Worm (Caenorhabditis elegans) whole organism, L1 larva: ENCODE measurements around the gene spc-1.

Experiments
- C04F5.9 ChIP-seq: sonication (generic microtip); optimal IDR thresholded peaks from 2 replicates; lab custom pipeline; 2016; ENCODE audit warnings: missing genetic modification characterization, missing compliant biosample characterization
- alr-1 ChIP-seq: fragments of 200-800 bp; sonication (Bioruptor generic); optimal IDR thresholded peaks from 2 replicates; lab custom pipeline; 2018; ENCODE audit warnings: borderline replicate concordance, mild to moderate bottlenecking, missing genetic modification characterization, missing compliant biosample characterization
- blmp-1 ChIP-seq: fragments of 150-350 bp; optimal IDR thresholded peaks from 2 replicates; lab custom pipeline; 2014; ENCODE audit warnings: missing biosample characterization, missing genetic modification characterization
- ceh-8 ChIP-seq: fragments of 200-800 bp; sonication (Bioruptor generic); optimal IDR thresholded peaks from 2 replicates; lab custom pipeline; 2018; ENCODE audit warnings: mild to moderate bottlenecking, missing genetic modification characterization, moderate library complexity, missing compliant biosample characterization
- dpl-1 ChIP-seq, 3 experiments: fragments of 150-350 bp in 2 of 3; sonication (generic microtip) in 1 of 3; optimal IDR thresholded peaks; 2 replicates each; lab custom pipeline; 2014 to 2017; ENCODE audit warnings: missing biosample characterization in 3 of 3, missing genetic modification characterization in 3 of 3, missing genetic modification reagents in 3 of 3
- efl-1 ChIP-seq, 4 experiments: fragments of 150-350 bp; optimal IDR thresholded peaks in 3 of 4; peaks in 1 of 4; 1 replicate in 1 of 4; 2 replicates in 3 of 4; lab custom pipeline; 2014; ENCODE audit warnings: missing biosample characterization in 2 of 4, missing genetic modification characterization in 2 of 4, missing genetic modification reagents in 2 of 4
- ets-5 ChIP-seq: fragments of 200-800 bp; sonication (Bioruptor generic); IDR thresholded peaks from 2 replicates; pipeline ENCODE4 v1.3.6; 2022; ENCODE audit warnings: missing genetic modification characterization, missing compliant biosample characterization
- fkh-10 ChIP-seq: sonication (generic microtip); optimal IDR thresholded peaks from 2 replicates; lab custom pipeline; 2017; ENCODE audit warnings: missing biosample characterization, missing genetic modification reagents, missing genetic modification characterization
- fkh-4 ChIP-seq: sonication (generic microtip); optimal IDR thresholded peaks from 2 replicates; lab custom pipeline; 2016; ENCODE audit warnings: missing compliant biosample characterization, missing genetic modification characterization, borderline replicate concordance
- fos-1 ChIP-seq: fragments of 150-350 bp; optimal IDR thresholded peaks from 2 replicates; lab custom pipeline; 2014; ENCODE audit warnings: missing biosample characterization, missing genetic modification characterization
- hlh-4 ChIP-seq: sonication (generic microtip); optimal IDR thresholded peaks from 2 replicates; lab custom pipeline; 2016; ENCODE audit warnings: mild to moderate bottlenecking, missing genetic modification characterization, missing compliant biosample characterization
- irx-1 ChIP-seq: sonication (generic microtip); optimal IDR thresholded peaks from 2 replicates; lab custom pipeline; 2016; ENCODE audit warnings: missing genetic modification characterization, missing compliant biosample characterization
- isw-1 ChIP-seq: fragments of 200-800 bp; sonication (Bioruptor generic); IDR thresholded peaks from 2 replicates; pipeline ENCODE4 v1.3.6; 2022; ENCODE audit warnings: missing genetic modification characterization, missing compliant biosample characterization
- lin-15B ChIP-seq: fragments of 150-350 bp; sonication (generic microtip); optimal IDR thresholded peaks from 3 replicates; lab custom pipeline; 2014; ENCODE audit warnings: missing biosample characterization, missing genetic modification characterization
- lin-39 ChIP-seq: fragments of 150-350 bp; optimal IDR thresholded peaks from 2 replicates; lab custom pipeline; 2014; ENCODE audit warnings: missing biosample characterization, missing genetic modification reagents, missing genetic modification characterization
- mab-9 ChIP-seq: fragments of 200-800 bp; sonication (Bioruptor generic); IDR thresholded peaks from 2 replicates; pipeline ENCODE4 v1.3.6; 2022; ENCODE audit warnings: missing genetic modification reagents, missing genetic modification characterization, missing compliant biosample characterization
- mdl-1 ChIP-seq, 2 experiments: fragments of 150-350 bp; optimal IDR thresholded peaks; 2 replicates each; lab custom pipeline; 2014 to 2017; ENCODE audit warnings: missing biosample characterization in 2 of 2, missing genetic modification characterization in 2 of 2, inconsistent platforms in 1 of 2
- mef-2 ChIP-seq: fragments of 150-350 bp; optimal IDR thresholded peaks from 2 replicates; lab custom pipeline; 2014; ENCODE audit warnings: missing biosample characterization, missing genetic modification characterization
- nhr-19 ChIP-seq: fragments of 200-800 bp; sonication (Bioruptor generic); conservative IDR thresholded peaks from 2 replicates; pipeline ENCODE4 v1.3.6; 2022; ENCODE audit warnings: missing genetic modification characterization, missing compliant biosample characterization
- nhr-20 ChIP-seq: sonication (generic microtip); optimal IDR thresholded peaks from 2 replicates; lab custom pipeline; 2016; ENCODE audit warnings: mild to moderate bottlenecking, missing genetic modification characterization, missing compliant biosample characterization
- nhr-237 ChIP-seq: fragments of 150-350 bp; optimal IDR thresholded peaks from 2 replicates; lab custom pipeline; 2014; ENCODE audit warnings: missing biosample characterization, missing genetic modification characterization
- nhr-47 ChIP-seq: sonication (generic microtip); optimal IDR thresholded peaks from 2 replicates; lab custom pipeline; 2016; ENCODE audit warnings: mild to moderate bottlenecking, missing genetic modification characterization, moderate library complexity, missing compliant biosample characterization
- nhr-71 ChIP-seq: sonication (generic microtip); optimal IDR thresholded peaks from 2 replicates; lab custom pipeline; 2016; ENCODE audit warnings: mild to moderate bottlenecking, missing genetic modification characterization, moderate library complexity, missing compliant biosample characterization
- nhr-76 ChIP-seq: sonication (generic microtip); optimal IDR thresholded peaks from 2 replicates; lab custom pipeline; 2017; ENCODE audit warnings: missing biosample characterization, missing genetic modification characterization
- nhr-85 ChIP-seq: sonication (generic microtip); peaks from one replicate; lab custom pipeline; 2016; ENCODE audit warnings: missing genetic modification characterization, inconsistent platforms, missing compliant biosample characterization
- nhr-90 ChIP-seq: sonication (generic microtip); optimal IDR thresholded peaks from 2 replicates; lab custom pipeline; 2016; ENCODE audit warnings: mild to moderate bottlenecking, missing genetic modification characterization, missing compliant biosample characterization; ENCODE audit not compliant: poor library complexity
- pqm-1 ChIP-seq: sonication (generic microtip); optimal IDR thresholded peaks from 3 replicates; lab custom pipeline; 2017; ENCODE audit warnings: missing biosample characterization, missing genetic modification characterization
- rnt-1 ChIP-seq: sonication (generic microtip); optimal IDR thresholded peaks from 2 replicates; lab custom pipeline; 2016; ENCODE audit warnings: mild to moderate bottlenecking, missing genetic modification characterization, moderate library complexity, missing compliant biosample characterization
- skn-1 ChIP-seq: fragments of 150-350 bp; optimal IDR thresholded peaks from 2 replicates; lab custom pipeline; 2014; ENCODE audit warnings: missing biosample characterization, missing genetic modification characterization
- snpc-4 ChIP-seq: fragments of 150-350 bp; optimal IDR thresholded peaks from 2 replicates; lab custom pipeline; 2014; ENCODE audit warnings: missing biosample characterization, missing genetic modification characterization
- snu-23 ChIP-seq: sonication (generic microtip); optimal IDR thresholded peaks from 2 replicates; lab custom pipeline; 2016; ENCODE audit warnings: missing genetic modification characterization, missing compliant biosample characterization
- sptf-1 ChIP-seq: fragments of 150-350 bp; optimal IDR thresholded peaks from 2 replicates; lab custom pipeline; 2014; ENCODE audit warnings: missing biosample characterization, missing genetic modification characterization
- swsn-7 ChIP-seq: sonication (generic microtip); optimal IDR thresholded peaks from 2 replicates; lab custom pipeline; 2016; ENCODE audit warnings: missing genetic modification characterization, missing compliant biosample characterization
- tbx-2 ChIP-seq: sonication (generic microtip); optimal IDR thresholded peaks from 2 replicates; lab custom pipeline; 2016; ENCODE audit warnings: missing genetic modification characterization, missing compliant biosample characterization
- tlp-1 ChIP-seq: fragments of 150-350 bp; optimal IDR thresholded peaks from 2 replicates; lab custom pipeline; 2014; ENCODE audit warnings: missing biosample characterization, missing genetic modification characterization
- zip-4 ChIP-seq: fragments of 200-800 bp; sonication (Bioruptor generic); optimal IDR thresholded peaks from 2 replicates; lab custom pipeline; 2018; ENCODE audit warnings: mild to moderate bottlenecking, missing genetic modification characterization, moderate library complexity, missing compliant biosample characterization
- ztf-11 ChIP-seq, 2 experiments: sonication (generic microtip); optimal IDR thresholded peaks; 2 replicates each; lab custom pipeline; 2016 to 2017; ENCODE audit warnings: missing genetic modification characterization in 2 of 2, missing biosample characterization in 1 of 2, missing compliant biosample characterization in 1 of 2

spc-1 gene

ce11 chrX:3089894-3090414, 36.9 kb downstream of the spc-1 start (continued):
- TF ChIP-seq pqm-1 (tag; lab: Kevin White, UChicago) = peak; percentile 25
- no peak for TF ChIP-seq ztf-11 (tag; optimal IDR thresholded peaks at IDR 0.05; lab: Kevin White, UChicago)
- TF ChIP-seq zip-4 (GFP tag; lab: Kevin White, UChicago) = no peak
- no peak for TF ChIP-seq ets-5 (GFP tag; lab: Robert Waterston, UW)
- TF ChIP-seq tlp-1 (tag; lab: Kevin White, UChicago) = no peak
- no peak for TF ChIP-seq sptf-1 (tag; lab: Kevin White, UChicago)
- TF ChIP-seq C04F5.9 (tag; lab: Kevin White, UChicago) = no peak
- TF ChIP-seq fkh-4 (tag; lab: Kevin White, UChicago) = no peak

ce11 chrX:3089423-3089822, 37.5 kb downstream of the spc-1 start, which contains the start of gene pccb-1:
Gene pccb-1 (plus strand): TSS chrX:3089549.
- TF ChIP-seq ceh-8 (GFP tag; lab: Kevin White, UChicago) = no peak
- peak in 1 of 3 experiments; percentile 10 for TF ChIP-seq dpl-1 (GFP tag; optimal IDR thresholded peaks at IDR 0.05; lab: Kevin White, UChicago)
- TF ChIP-seq nhr-20 (tag; lab: Kevin White, UChicago) = no peak
- TF ChIP-seq nhr-237 (tag; lab: Kevin White, UChicago) = no peak
- TF ChIP-seq snpc-4 (tag; lab: Kevin White, UChicago) = no peak
- TF ChIP-seq mab-9 (GFP tag; lab: Robert Waterston, UW) = no peak
- TF ChIP-seq mdl-1 (tag; optimal IDR thresholded peaks at IDR 0.05; lab: Kevin White, UChicago) = no peak
- TF ChIP-seq nhr-90 (tag; lab: Kevin White, UChicago) = no peak
- no peak for TF ChIP-seq isw-1 (GFP tag; lab: Robert Waterston, UW)
- TF ChIP-seq fos-1 = no peak
- TF ChIP-seq skn-1 (tag; lab: Kevin White, UChicago) = no peak
- no peak for TF ChIP-seq fkh-10
- TF ChIP-seq nhr-47 (tag; lab: Kevin White, UChicago) = no peak
- TF ChIP-seq lin-39 (tag; lab: Kevin White, UChicago) = no peak
- no peak for TF ChIP-seq mef-2
- TF ChIP-seq efl-1 (optimal IDR thresholded peaks at IDR 0.05; lab: Kevin White, UChicago) = no peak
- TF ChIP-seq efl-1 (GFP tag; optimal IDR thresholded peaks at IDR 0.05 in 1 of 2; lab: Kevin White, UChicago) = peak in 1 of 2 experiments; percentile 91
- TF ChIP-seq snu-23 (GFP tag; lab: Kevin White, UChicago) = no peak
- TF ChIP-seq swsn-7 (tag; lab: Kevin White, UChicago) = no peak
- TF ChIP-seq nhr-71 (tag; lab: Kevin White, UChicago) = no peak
- peak; percentile 54 for TF ChIP-seq blmp-1 (tag; lab: Kevin White, UChicago)
- TF ChIP-seq, all 84 proteins: peak for 3

ce11 chrX:3087647-3088046, 39.2 kb downstream of the spc-1 start:
- TF ChIP-seq efl-1 (optimal IDR thresholded peaks at IDR 0.05; lab: Kevin White, UChicago) = no peak
- peak in 1 of 2 experiments; percentile 60 for TF ChIP-seq efl-1 (GFP tag; optimal IDR thresholded peaks at IDR 0.05 in 1 of 2; lab: Kevin White, UChicago)
- no peak for TF ChIP-seq nhr-76

- TF ChIP-seq isw-1 (GFP tag; lab: Robert Waterston, UW) (no peak), fkh-4 (tag; lab: Kevin White, UChicago) (no peak), ets-5 (GFP tag; lab: Robert Waterston, UW) (no peak), nhr-85 (tag; lab: Kevin White, UChicago) (no peak), rnt-1 (no peak)
Observed at ce11 chrX:3087245-3087644, 39.6 kb downstream of the spc-1 start, which contains the start of gene F52E4.5. Gene F52E4.5 (minus strand): TSS chrX:3087345.

ce11 chrX:3080825-3081224, 46.1 kb downstream of the spc-1 start, which contains the start of gene twk-16:
Gene twk-16 (plus strand): TSS chrX:3081125.
- TF ChIP-seq ceh-8 (GFP tag; lab: Kevin White, UChicago) (no peak), alr-1 (no peak), irx-1 (tag; lab: Kevin White, UChicago) (no peak), hlh-4 (tag; lab: Kevin White, UChicago) (no peak), tbx-2 (tag; lab: Kevin White, UChicago) (no peak), nhr-90 (tag; lab: Kevin White, UChicago) (no peak), tlp-1 (tag; lab: Kevin White, UChicago) (no peak), lin-15B (tag; lab: Kevin White, UChicago) (no peak), nhr-19 (GFP tag; lab: Robert Waterston, UW) (no peak)
